Worm (Caenorhabditis elegans): ENCODE data around the gene glb-10.

ce11 chrII:6294261-6294660, 14.8 kb downstream of the glb-10 start, which contains the start of gene mps-1:
- no peak for TF ChIP-seq lin-13 (GFP tag; optimal IDR thresholded peaks at IDR 0.05)
- TF ChIP-seq elt-3 (tag; optimal IDR thresholded peaks at IDR 0.05), result no peak
- TF ChIP-seq snpc-4 (tag; optimal IDR thresholded peaks at IDR 0.05), result no peak
- no peak for TF ChIP-seq nhr-11 (tag; optimal IDR thresholded peaks at IDR 0.05)
- no peak for TF ChIP-seq unc-30 (tag; optimal IDR thresholded peaks at IDR 0.05)
- TF ChIP-seq mdl-1 (tag; optimal IDR thresholded peaks at IDR 0.05), result no peak
- no peak for TF ChIP-seq skn-1 (tag; optimal IDR thresholded peaks at IDR 0.05)
- TF ChIP-seq pag-3 (tag; optimal IDR thresholded peaks at IDR 0.05; ENCODE audit: borderline replicate concordance, insufficient read depth), result no peak
- no peak for TF ChIP-seq elt-2 (tag; optimal IDR thresholded peaks at IDR 0.05)
- TF ChIP-seq tbx-2 (tag; optimal IDR thresholded peaks at IDR 0.05), result no peak
- no peak for TF ChIP-seq vab-15 (tag; optimal IDR thresholded peaks at IDR 0.05)
- TF ChIP-seq snu-23 (GFP tag; optimal IDR thresholded peaks at IDR 0.05), result no peak
